Fruit fly (Drosophila melanogaster) whole organism, embryonic: ENCODE results near the gene Acp32CD.

Source experiments
- B-H2 ChIP-seq: fragments of 200-800 bp; sonication (Bioruptor generic); optimal IDR thresholded peaks from 2 replicates; lab custom pipeline; 2018; ENCODE audit warnings: missing biosample characterization, mild to moderate bottlenecking, missing genetic modification characterization
- CG10209 ChIP-seq: fragments of 200-800 bp; sonication (Bioruptor generic); optimal IDR thresholded peaks from 3 replicates; lab custom pipeline; 2017; ENCODE audit warnings: missing biosample characterization, mild to moderate bottlenecking, missing genetic modification characterization, missing genetic modification reagents
- CG10267 ChIP-seq: fragments of 200-800 bp; sonication (Bioruptor generic); optimal IDR thresholded peaks from 2 replicates; lab custom pipeline; 2018; ENCODE audit warnings: missing biosample characterization, mild to moderate bottlenecking, missing genetic modification characterization, moderate library complexity
- CG10959 ChIP-seq: fragments of 200-800 bp; sonication (Bioruptor generic); IDR thresholded peaks from 2 replicates; pipeline ENCODE4 v1.3.6; 2022; ENCODE audit warnings: missing biosample characterization, missing genetic modification characterization
- CG10979 ChIP-seq: fragments of 200-800 bp; sonication (Bioruptor generic); optimal IDR thresholded peaks from 2 replicates; lab custom pipeline; 2018; ENCODE audit warnings: missing biosample characterization, mild to moderate bottlenecking, missing genetic modification characterization, moderate library complexity
- CG11247 ChIP-seq: fragments of 200-800 bp; sonication (Bioruptor generic); IDR thresholded peaks from 2 replicates; pipeline ENCODE4 v1.3.6; 2022; ENCODE audit warnings: missing biosample characterization, missing genetic modification characterization
- CG16815 ChIP-seq: fragments of 200-800 bp; sonication (Bioruptor generic); optimal IDR thresholded peaks from 3 replicates; lab custom pipeline; 2017; ENCODE audit warnings: missing biosample characterization, mild to moderate bottlenecking, missing genetic modification characterization
- CG17829 ChIP-seq: fragments of 200-800 bp; optimal IDR thresholded peaks from 2 replicates; lab custom pipeline; 2019; ENCODE audit warnings: missing biosample characterization, mild to moderate bottlenecking, missing genetic modification characterization, moderate library complexity
- CG30403 ChIP-seq: fragments of 200-800 bp; sonication (Bioruptor generic); optimal IDR thresholded peaks from 3 replicates; lab custom pipeline; 2016; ENCODE audit warnings: missing biosample characterization, missing genetic modification characterization
- CG32772 ChIP-seq: fragments of 200-800 bp; sonication (Bioruptor generic); IDR thresholded peaks from 2 replicates; pipeline ENCODE4 v1.3.6; 2022; ENCODE audit warnings: missing biosample characterization, missing genetic modification characterization
- CG4404 ChIP-seq: fragments of 200-800 bp; sonication (Bioruptor generic); IDR thresholded peaks from 2 replicates; pipeline ENCODE4 v1.3.6; 2022; ENCODE audit warnings: missing biosample characterization, missing genetic modification characterization
- CG4424 ChIP-seq: fragments of 200-800 bp; sonication (Bioruptor generic); optimal IDR thresholded peaks from 3 replicates; lab custom pipeline; 2016; ENCODE audit warnings: missing biosample characterization, missing genetic modification characterization
- CG4707 ChIP-seq: fragments of 200-800 bp; sonication (Bioruptor generic); optimal IDR thresholded peaks from 2 replicates; lab custom pipeline; 2018; ENCODE audit warnings: missing biosample characterization, mild to moderate bottlenecking, missing genetic modification characterization, moderate library complexity
- CG5953 ChIP-seq: fragments of 200-800 bp; sonication (Bioruptor generic); IDR thresholded peaks from 2 replicates; pipeline ENCODE4 v1.3.6; 2022; ENCODE audit warnings: missing biosample characterization, missing genetic modification characterization
- CG6654 ChIP-seq: fragments of 200-800 bp; sonication (Bioruptor generic); optimal IDR thresholded peaks from 2 replicates; lab custom pipeline; 2017; ENCODE audit warnings: missing biosample characterization, mild to moderate bottlenecking, missing genetic modification characterization
- CG7357 ChIP-seq: fragments of 200-800 bp; sonication (Bioruptor generic); IDR thresholded peaks from 3 replicates; pipeline ENCODE4 v1.3.6; 2022; ENCODE audit warnings: missing biosample characterization, missing genetic modification characterization
- CG9817 ChIP-seq: fragments of 200-800 bp; sonication (Bioruptor generic); optimal IDR thresholded peaks from 2 replicates; lab custom pipeline; 2018; ENCODE audit warnings: missing biosample characterization, mild to moderate bottlenecking, missing genetic modification characterization, moderate library complexity
- E2f1 ChIP-seq: fragments of 200-800 bp; sonication (Bioruptor generic); IDR thresholded peaks from 2 replicates; pipeline ENCODE4 v1.3.6; 2022; ENCODE audit warnings: missing biosample characterization, missing genetic modification characterization
- Hr78 ChIP-seq, 2 experiments: fragments of 200-800 bp in 1 of 2; fragments of >200 bp in 1 of 2; sonication (Bioruptor generic) in 1 of 2; optimal IDR thresholded peaks; 2 replicates each; lab custom pipeline; 2017 to 2019; ENCODE audit warnings: missing biosample characterization in 2 of 2, missing genetic modification characterization in 2 of 2, mild to moderate bottlenecking in 1 of 2, moderate library complexity in 1 of 2
- Ravus ChIP-seq: fragments of 200-800 bp; sonication (Bioruptor generic); IDR thresholded peaks from 2 replicates; pipeline ENCODE4 v1.3.6; 2022; ENCODE audit warnings: missing biosample characterization, missing genetic modification characterization
- Taf1 ChIP-seq: fragments of 200-800 bp; sonication (Bioruptor generic); IDR thresholded peaks from 2 replicates; pipeline ENCODE4 v1.3.6; 2022; ENCODE audit warnings: missing biosample characterization, missing genetic modification characterization
- az2 ChIP-seq: fragments of 200-800 bp; sonication (Bioruptor generic); optimal IDR thresholded peaks from 3 replicates; lab custom pipeline; 2016; ENCODE audit warnings: missing biosample characterization, missing genetic modification characterization
- bcd ChIP-seq: fragments of 200-800 bp; sonication (Bioruptor generic); optimal IDR thresholded peaks from 2 replicates; lab custom pipeline; 2017; ENCODE audit warnings: missing biosample characterization, mild to moderate bottlenecking, missing genetic modification characterization
- chinmo ChIP-seq: fragments of 200-800 bp; sonication (Bioruptor generic); IDR thresholded peaks from 4 replicates; pipeline ENCODE4 v1.3.6; 2022; ENCODE audit warnings: missing biosample characterization, missing genetic modification characterization; ENCODE audit not compliant: partially characterized antibody
- crc ChIP-seq: fragments of 200-800 bp; sonication (Bioruptor generic); optimal IDR thresholded peaks from 2 replicates; lab custom pipeline; 2016; ENCODE audit warnings: missing biosample characterization, missing genetic modification characterization
- croc ChIP-seq: fragments of 200-800 bp; sonication (Bioruptor generic); conservative IDR thresholded peaks from 3 replicates; pipeline ENCODE4 v1.3.6; 2022; ENCODE audit warnings: missing biosample characterization, missing genetic modification characterization
- cwo ChIP-seq: fragments of 200-800 bp; sonication (Bioruptor generic); optimal IDR thresholded peaks from 3 replicates; lab custom pipeline; 2017; ENCODE audit warnings: missing biosample characterization, missing genetic modification characterization, mild to moderate bottlenecking, moderate library complexity, missing genetic modification reagents
- danr ChIP-seq: fragments of 200-800 bp; sonication (Bioruptor generic); IDR thresholded peaks from 2 replicates; pipeline ENCODE4 v1.3.6; 2022; ENCODE audit warnings: missing biosample characterization, missing genetic modification characterization
- dm ChIP-seq: fragments of 200-800 bp; sonication (Bioruptor generic); optimal IDR thresholded peaks from 3 replicates; lab custom pipeline; 2016; ENCODE audit warnings: missing biosample characterization, missing genetic modification characterization
- emc ChIP-seq: fragments of 200-800 bp; sonication (Bioruptor generic); optimal IDR thresholded peaks from 2 replicates; lab custom pipeline; 2016; ENCODE audit warnings: missing biosample characterization, missing genetic modification characterization
- fd102C ChIP-seq: fragments of 200-800 bp; sonication (Bioruptor generic); optimal IDR thresholded peaks from 2 replicates; lab custom pipeline; 2018; ENCODE audit warnings: missing biosample characterization, mild to moderate bottlenecking, missing genetic modification characterization, moderate library complexity
- fu2 ChIP-seq: fragments of 200-800 bp; sonication (Bioruptor generic); optimal IDR thresholded peaks from 2 replicates; lab custom pipeline; 2016; ENCODE audit warnings: missing biosample characterization, missing genetic modification characterization
- gcm ChIP-seq: fragments of 200-800 bp; sonication (Bioruptor generic); optimal IDR thresholded peaks from 2 replicates; lab custom pipeline; 2019; ENCODE audit warnings: missing biosample characterization, mild to moderate bottlenecking, missing genetic modification characterization, moderate library complexity
- gro ChIP-seq: fragments of 200-800 bp; sonication (Bioruptor generic); optimal IDR thresholded peaks from 2 replicates; lab custom pipeline; 2016; ENCODE audit warnings: missing biosample characterization, missing genetic modification characterization
- klu ChIP-seq: fragments of 200-800 bp; sonication (Bioruptor generic); IDR thresholded peaks from 2 replicates; pipeline ENCODE4 v1.3.6; 2022; ENCODE audit warnings: missing biosample characterization, missing genetic modification characterization
- kni ChIP-seq: fragments of 200-800 bp; sonication (Bioruptor generic); optimal IDR thresholded peaks from 3 replicates; lab custom pipeline; 2017; ENCODE audit warnings: mild to moderate bottlenecking, missing biosample characterization, missing genetic modification reagents, missing genetic modification characterization
- lbe ChIP-seq: fragments of 200-800 bp; sonication (Bioruptor generic); optimal IDR thresholded peaks from 2 replicates; lab custom pipeline; 2016; ENCODE audit warnings: missing biosample characterization, mild to moderate bottlenecking, missing genetic modification characterization
- nom ChIP-seq: fragments of 200-800 bp; sonication (Bioruptor generic); optimal IDR thresholded peaks from 2 replicates; lab custom pipeline; 2017; ENCODE audit warnings: missing biosample characterization, missing genetic modification characterization, mild to moderate bottlenecking, moderate library complexity, missing genetic modification reagents
- phol ChIP-seq: fragments of 200-800 bp; sonication (Bioruptor generic); optimal IDR thresholded peaks from 3 replicates; lab custom pipeline; 2018; ENCODE audit warnings: missing biosample characterization, mild to moderate bottlenecking, missing genetic modification characterization, moderate library complexity
- prd ChIP-seq, 3 experiments: fragments of >200 bp in 2 of 3; fragments of 200-800 bp in 1 of 3; sonication (Bioruptor generic) in 1 of 3; optimal IDR thresholded peaks in 2 of 3; IDR thresholded peaks in 1 of 3; 2 replicates in 2 of 3; 3 replicates in 1 of 3; pipeline versions ENCODE4 v1.3.6 to Lab custom; 2017 to 2022; ENCODE audit warnings: missing biosample characterization in 1 of 3, missing genetic modification characterization in 1 of 3
- repo ChIP-seq: fragments of 200-800 bp; sonication (Bioruptor generic); optimal IDR thresholded peaks from 2 replicates; lab custom pipeline; 2016; ENCODE audit warnings: missing biosample characterization, missing genetic modification characterization
- sens ChIP-seq: fragments of 200-800 bp; sonication (Bioruptor generic); peaks from one replicate; lab custom pipeline; 2016; ENCODE audit warnings: missing biosample characterization, missing genetic modification characterization
- seq ChIP-seq: fragments of 200-800 bp; sonication (Bioruptor generic); IDR thresholded peaks from 2 replicates; pipeline ENCODE4 v1.3.6; 2022; ENCODE audit warnings: missing biosample characterization, missing genetic modification characterization
- sna ChIP-seq: fragments of 200-800 bp; sonication (Bioruptor generic); IDR thresholded peaks from 2 replicates; pipeline ENCODE4 v1.3.6; 2022; ENCODE audit warnings: missing biosample characterization, missing genetic modification characterization; ENCODE audit not compliant: partially characterized antibody
- tio ChIP-seq: fragments of 200-800 bp; sonication (Bioruptor generic); optimal IDR thresholded peaks from 2 replicates; lab custom pipeline; 2017; ENCODE audit warnings: missing biosample characterization, missing genetic modification characterization, inconsistent platforms
- tx ChIP-seq: fragments of 200-800 bp; sonication (Bioruptor generic); optimal IDR thresholded peaks from 2 replicates; lab custom pipeline; 2016; ENCODE audit warnings: missing biosample characterization, missing genetic modification characterization
- vvl ChIP-seq: fragments of 200-800 bp; sonication (Bioruptor generic); IDR thresholded peaks from 2 replicates; pipeline ENCODE4 v1.3.6; 2022; ENCODE audit warnings: missing biosample characterization, missing genetic modification characterization
- zen2 ChIP-seq: fragments of 200-800 bp; sonication (Bioruptor generic); IDR thresholded peaks from 3 replicates; pipeline ENCODE4 v1.3.6; 2022; ENCODE audit warnings: missing biosample characterization, missing genetic modification characterization; ENCODE audit not compliant: partially characterized antibody

The Acp32CD gene

DNA sequence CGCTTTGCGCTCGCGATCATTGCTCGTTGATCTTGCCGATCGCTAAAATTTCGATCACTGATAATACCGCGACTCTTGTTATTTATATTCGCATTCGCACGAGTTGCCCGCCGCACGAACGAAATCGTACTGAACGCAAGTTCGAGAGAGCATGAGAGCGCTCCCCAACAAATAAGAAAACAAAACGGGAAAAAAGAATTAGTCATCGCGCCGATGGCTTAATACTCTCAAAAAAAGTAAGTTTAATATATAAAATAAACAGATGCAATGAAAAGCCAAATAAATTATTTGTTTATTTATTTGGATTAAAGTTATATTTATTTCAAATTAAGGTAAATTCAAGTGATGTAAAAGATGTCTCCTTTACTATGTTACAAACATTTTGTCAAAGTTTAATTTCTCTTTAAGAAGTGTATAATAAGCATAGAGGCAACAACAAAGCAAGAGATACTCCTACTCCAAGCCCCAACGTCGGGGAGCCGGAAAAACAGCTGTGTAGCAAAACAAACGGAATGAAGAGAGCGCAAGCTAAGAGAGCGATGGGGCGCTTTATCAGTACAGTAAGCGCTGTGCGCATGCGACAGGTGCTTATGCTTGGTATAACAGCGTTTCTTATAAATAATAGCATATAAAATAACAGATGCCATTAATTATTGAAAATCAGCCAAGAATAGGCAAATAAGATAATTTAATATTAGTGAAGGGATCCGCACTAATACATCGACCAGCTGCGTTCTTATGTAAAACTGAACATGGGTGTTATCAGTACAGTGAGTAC lies 42.1 kb downstream of the Acp32CD start (continued):
- TF ChIP-seq fu2 (GFP tag; lab: Kevin White, UChicago) (peak; percentile 42), Ravus (GFP tag; lab: Robert Waterston, UW) (no peak), fd102C (GFP tag; lab: Kevin White, UChicago) (no peak), dm (GFP tag; lab: Kevin White, UChicago) (peak; percentile 49), klu (GFP tag; lab: Robert Waterston, UW) (peak; percentile 42; the same call in 1 of the 2 replicates), tx (GFP tag; lab: Kevin White, UChicago) (peak; percentile 50), seq (peak; percentile 79), bcd (peak; percentile 55), zen2 (GFP tag; lab: Robert Waterston, UW) (no peak), repo (GFP tag; lab: Kevin White, UChicago) (no peak), CG4707 (GFP tag; lab: Kevin White, UChicago) (peak; percentile 33), CG17829 (peak; percentile 71), CG10267 (tag; lab: Kevin White, UChicago) (peak; percentile 84), CG7357 (GFP tag; lab: Robert Waterston, UW) (no peak), nom (peak; percentile 80), az2 (GFP tag; lab: Kevin White, UChicago) (peak; percentile 80), cwo (GFP tag; lab: Kevin White, UChicago) (peak; percentile 20), emc (no peak), gro (peak; percentile 7), CG10959 (GFP tag; lab: Robert Waterston, UW) (peak; percentile 49; the same call in 1 of the 2 replicates), CG32772 (peak; percentile 63), CG10209 (peak; percentile 79), CG4424 (GFP tag; lab: Kevin White, UChicago) (peak; percentile 62), CG11247 (GFP tag; lab: Robert Waterston, UW) (peak; percentile 72), crc (GFP tag; lab: Kevin White, UChicago) (peak; percentile 36), sens (GFP tag; lab: Kevin White, UChicago) (peak; percentile 97), lbe (GFP tag; lab: Kevin White, UChicago) (peak; percentile 28), CG10979 (tag; lab: Kevin White, UChicago) (peak; percentile 90), phol (tag; lab: Kevin White, UChicago) (peak; percentile 76), B-H2 (GFP tag; lab: Kevin White, UChicago) (peak; percentile 19)

dm6 chr2L:11058111-11058665 lies 42.8 kb downstream of the Acp32CD start:
- TF ChIP-seq CG4404 (no peak), CG5953 (GFP tag; lab: Robert Waterston, UW) (no peak; the same call in 1 of the 2 replicates), vvl (GFP tag; lab: Robert Waterston, UW) (0 out of 2 replicates have a peak, but pooled peaks have one; percentile 15), CG9817 (tag; lab: Kevin White, UChicago) (peak; percentile 70), gcm (GFP tag; lab: Kevin White, UChicago) (peak; percentile 13), Taf1 (0 out of 2 replicates have a peak, but pooled peaks have one; percentile 4), CG16815 (GFP tag; lab: Kevin White, UChicago) (peak; percentile 35), CG6654 (GFP tag; lab: Kevin White, UChicago) (no peak), kni (GFP tag; lab: Kevin White, UChicago) (peak; percentile 47), E2f1 (GFP tag; lab: Robert Waterston, UW) (0 out of 2 replicates have a peak, but pooled peaks have one; percentile 1), croc (GFP tag; lab: Robert Waterston, UW) (peak; percentile 51; the same call in 1 of the 3 replicates), chinmo (peak; percentile 66; the same call in 1 of the 4 replicates), tio (GFP tag; lab: Kevin White, UChicago) (peak; percentile 64), CG30403 (peak; percentile 2), danr (no peak), sna (GFP tag; lab: Robert Waterston, UW) (no peak), Hr78 (GFP tag; optimal IDR thresholded peaks at IDR 0.05; lab: Kevin White, UChicago) (peak in 1 of 2 experiments; percentile 100), prd (optimal IDR thresholded peaks at IDR 0.05; lab: Kevin White, UChicago) (no peak), prd (GFP tag; IDR thresholded peaks at IDR 0.05; lab: Robert Waterston, UW) (no peak)
